Fruit fly (Drosophila melanogaster): Measurements from ENCODE around the gene CG14316.
A peak's percentile ranks its signal among the peaks of the same experiment; 100 is the strongest.

CG14316 gene

dm6 chr3R:18168398-18168797 is 16.5 kb downstream of the CG14316 start (continued):
- TF ChIP-seq caup (GFP tag; optimal IDR thresholded peaks at IDR 0.05; ENCODE audit: severe bottlenecking) = no peak
- no peak for TF ChIP-seq CG32767 (GFP tag; IDR thresholded peaks at IDR 0.05)
- 0 out of 2 replicates have a peak, but pooled peaks have one; percentile 11 for TF ChIP-seq CG9215 (GFP tag; IDR thresholded peaks at IDR 0.05)
- no peak for TF ChIP-seq CG8765 (GFP tag; IDR thresholded peaks at IDR 0.05)
- peak; percentile 11 for TF ChIP-seq lilli (GFP tag; optimal IDR thresholded peaks at IDR 0.05)
- no peak for TF ChIP-seq hkb (optimal IDR thresholded peaks at IDR 0.05)
- no peak for TF ChIP-seq hkb (GFP tag; IDR thresholded peaks at IDR 0.05)
- TF ChIP-seq B-H1 (GFP tag; IDR thresholded peaks at IDR 0.05) = no peak; the same call in 2 of the 3 replicates
- peak; percentile 43 for TF ChIP-seq CG7786 (GFP tag; optimal IDR thresholded peaks at IDR 0.05)
- peak; percentile 4 for TF ChIP-seq CG10209 (GFP tag; optimal IDR thresholded peaks at IDR 0.05)
- no peak for TF ChIP-seq CG14965 (GFP tag; optimal IDR thresholded peaks at IDR 0.05; ENCODE audit: borderline replicate concordance)
- TF ChIP-seq Taf1 (GFP tag; IDR thresholded peaks at IDR 0.05) = 0 out of 2 replicates have a peak, but pooled peaks have one; percentile 7
- TF ChIP-seq slbo (GFP tag; IDR thresholded peaks at IDR 0.05) = peak; percentile 56; the same call in 1 of the 2 replicates
- no peak for TF ChIP-seq gt (GFP tag; IDR thresholded peaks at IDR 0.05)
- TF ChIP-seq CG7987 (GFP tag; optimal IDR thresholded peaks at IDR 0.05) = no peak
- no peak for TF ChIP-seq Mad (GFP tag; optimal IDR thresholded peaks at IDR 0.05)
- TF ChIP-seq CG14710 (tag; optimal IDR thresholded peaks at IDR 0.05) = peak; percentile 3
- peak; percentile 55 for TF ChIP-seq B-H2 (GFP tag; optimal IDR thresholded peaks at IDR 0.05)
- no peak for TF ChIP-seq CG42726 (GFP tag; IDR thresholded peaks at IDR 0.05; ENCODE audit: partially characterized antibody)
- TF ChIP-seq ftz-f1 (GFP tag; optimal IDR thresholded peaks at IDR 0.05) = peak; percentile 15
- peak; percentile 68 for TF ChIP-seq CG15514 (GFP tag; optimal IDR thresholded peaks at IDR 0.05)
- TF ChIP-seq scrt (GFP tag; optimal IDR thresholded peaks at IDR 0.05) = peak; percentile 99
- peak; percentile 40 for TF ChIP-seq CG3281 (GFP tag; optimal IDR thresholded peaks at IDR 0.05)
- no peak for TF ChIP-seq en (GFP tag; optimal IDR thresholded peaks at IDR 0.05)
- TF ChIP-seq CHES-1-like (GFP tag; optimal IDR thresholded peaks at IDR 0.05) = peak; percentile 3
- no peak for TF ChIP-seq Hr3 (GFP tag; optimal IDR thresholded peaks at IDR 0.05)
- TF ChIP-seq CG4617 (GFP tag; optimal IDR thresholded peaks at IDR 0.05; ENCODE audit: borderline replicate concordance) = no peak
- no peak for TF ChIP-seq Kr (GFP tag; optimal IDR thresholded peaks at IDR 0.05)
- TF ChIP-seq Jarid2 (GFP tag; optimal IDR thresholded peaks at IDR 0.05) = no peak
- no peak for TF ChIP-seq ttk (GFP tag; IDR thresholded peaks at IDR 0.05)
- peak; percentile 24 for TF ChIP-seq CG2116 (GFP tag; optimal IDR thresholded peaks at IDR 0.05)
- TF ChIP-seq CG17328 (GFP tag; IDR thresholded peaks at IDR 0.05) = no peak
- TF ChIP-seq Sry-δ (GFP tag; optimal IDR thresholded peaks at IDR 0.05) = peak; percentile 22
- TF ChIP-seq MBD-R2 (GFP tag; IDR thresholded peaks at IDR 0.05) = peak; percentile 25; the same call in 1 of the 2 replicates
- no peak for TF ChIP-seq CG34376 (GFP tag; optimal IDR thresholded peaks at IDR 0.05)
- no peak for TF ChIP-seq sens (GFP tag)
- peak; percentile 2 for TF ChIP-seq CG1603 (tag; optimal IDR thresholded peaks at IDR 0.05)
- no peak; the same call in 1 of the 3 replicates for TF ChIP-seq ci (GFP tag; IDR thresholded peaks at IDR 0.05)
- TF ChIP-seq CG13775 (GFP tag; optimal IDR thresholded peaks at IDR 0.05) = peak; percentile 14
- TF ChIP-seq CG10274 (GFP tag; optimal IDR thresholded peaks at IDR 0.05) = no peak
- no peak for TF ChIP-seq NC2β (GFP tag; optimal IDR thresholded peaks at IDR 0.05)
- TF ChIP-seq peb (GFP tag; IDR thresholded peaks at IDR 0.05) = no peak
- peak; percentile 74 for TF ChIP-seq Rfx (GFP tag; IDR thresholded peaks at IDR 0.05)
- TF ChIP-seq sob (GFP tag; IDR thresholded peaks at IDR 0.05) = peak; percentile 54
- peak; percentile 75 for TF ChIP-seq kah (GFP tag; optimal IDR thresholded peaks at IDR 0.05)
- peak; percentile 31 for TF ChIP-seq CG13296 (GFP tag; optimal IDR thresholded peaks at IDR 0.05)
- peak; percentile 2 for TF ChIP-seq tin (GFP tag; optimal IDR thresholded peaks at IDR 0.05)
- TF ChIP-seq Side (GFP tag; optimal IDR thresholded peaks at IDR 0.05) = peak; percentile 18
- TF ChIP-seq nmo (GFP tag; optimal IDR thresholded peaks at IDR 0.05) = no peak
- TF ChIP-seq Fer3 (tag; optimal IDR thresholded peaks at IDR 0.05) = peak; percentile 35
- TF ChIP-seq dati (GFP tag; IDR thresholded peaks at IDR 0.05) = no peak
- TF ChIP-seq Myb (GFP tag; optimal IDR thresholded peaks at IDR 0.05) = peak; percentile 43

All from whole organism, embryonic.